Worm (Caenorhabditis elegans): Measurements from ENCODE around the gene des-2.
"Not testable (repeated sequence)": the region's sequence is repeated elsewhere in the genome, so short reads cannot be mapped to it uniquely, and the experiment has no call there.

des-2 gene

DNA sequence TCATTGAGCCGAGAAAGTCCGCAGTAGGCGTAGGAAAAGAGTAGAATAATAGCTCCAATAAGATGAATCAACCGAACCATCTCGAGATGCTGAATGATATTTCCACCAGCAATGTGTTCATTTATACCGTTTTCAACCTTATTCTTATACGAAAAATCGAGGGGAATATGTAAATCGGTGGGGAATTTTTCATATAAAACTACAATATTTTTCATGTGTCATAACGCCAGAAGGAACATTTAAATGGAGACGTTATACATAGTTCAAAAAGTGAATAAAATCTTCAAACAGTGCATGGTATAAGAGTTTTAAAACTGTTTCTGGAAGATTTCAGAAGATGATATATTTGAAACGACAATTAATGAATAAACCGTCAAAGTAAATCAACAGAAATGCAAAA lies 18.9 kb downstream of the des-2 start, which contains the start of gene nas-19:
Gene nas-19, minus strand, starts transcription at position 101 of the 400 bp plus-strand sequence.
- TF ChIP-seq C16A3.4 (tag; optimal IDR thresholded peaks at IDR 0.05): no peak
- TF ChIP-seq aha-1 (tag; optimal IDR thresholded peaks at IDR 0.05): no peak
- no peak for TF ChIP-seq fkh-4 (tag; optimal IDR thresholded peaks at IDR 0.05; ENCODE audit: borderline replicate concordance)
- no peak for TF ChIP-seq unc-30 (tag; optimal IDR thresholded peaks at IDR 0.05)
- no peak for TF ChIP-seq nhr-84 (tag; optimal IDR thresholded peaks at IDR 0.05)
- TF ChIP-seq ces-1 (GFP tag; optimal IDR thresholded peaks at IDR 0.05): no peak
- TF ChIP-seq lin-14 (GFP tag; optimal IDR thresholded peaks at IDR 0.05): no peak
- no peak for TF ChIP-seq nhr-90 (tag; optimal IDR thresholded peaks at IDR 0.05; ENCODE audit: poor library complexity)
- no peak for TF ChIP-seq ceh-88 (GFP tag; IDR thresholded peaks at IDR 0.05)
- no peak for TF ChIP-seq nhr-12 (tag; optimal IDR thresholded peaks at IDR 0.05)
- no peak for TF ChIP-seq F16B12.6 (tag; optimal IDR thresholded peaks at IDR 0.05)
- no peak for TF ChIP-seq xbp-1 (tag; optimal IDR thresholded peaks at IDR 0.05)
- no peak for TF ChIP-seq nhr-28 (tag; optimal IDR thresholded peaks at IDR 0.05)

- TF ChIP-seq lin-35 (GFP tag; optimal IDR thresholded peaks at IDR 0.05) (no peak), nhr-237 (tag; optimal IDR thresholded peaks at IDR 0.05) (no peak), nhr-20 (tag; optimal IDR thresholded peaks at IDR 0.05) (no peak), mef-2 (tag; optimal IDR thresholded peaks at IDR 0.05) (no peak), vab-15 (tag; optimal IDR thresholded peaks at IDR 0.05) (no peak), pqm-1 (tag; optimal IDR thresholded peaks at IDR 0.05) (no peak), ceh-8 (GFP tag; optimal IDR thresholded peaks at IDR 0.05) (no peak), lir-3 (tag; optimal IDR thresholded peaks at IDR 0.05; ENCODE audit: poor library complexity) (no peak), mab-9 (GFP tag; IDR thresholded peaks at IDR 0.05) (no peak), efl-1 (optimal IDR thresholded peaks at IDR 0.05) (no peak), efl-1 (GFP tag; optimal IDR thresholded peaks at IDR 0.05 in 1 of 2) (no peak)
Measured at ce11 chrV:11398616-11399015, 22.9 kb downstream of the des-2 start, which contains the start of gene nas-17. Gene nas-17, plus strand, starts transcription at chrV:11398916.

DNA sequence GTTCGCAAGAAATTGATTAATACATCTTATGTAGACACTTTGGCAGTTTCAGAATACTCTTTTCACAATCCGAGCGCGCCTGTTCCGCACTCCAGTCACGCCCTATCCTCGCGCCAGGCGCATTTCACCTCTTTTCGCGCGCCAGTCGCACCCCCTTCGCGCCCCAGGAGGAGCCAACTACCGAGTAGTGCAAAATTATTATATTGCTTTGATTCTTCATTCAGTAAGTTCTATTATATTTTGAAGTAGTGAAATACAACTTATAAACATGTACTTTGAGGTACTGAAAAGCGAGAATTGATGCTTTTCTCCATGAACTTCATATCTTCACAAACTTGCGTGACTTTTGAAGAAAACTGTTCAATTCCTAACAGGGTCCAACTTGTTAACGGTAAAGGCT lies 25.4 kb downstream of the des-2 start, which contains the start of gene nas-18:
Gene nas-18, plus strand, starts transcription at position 301 of the 400 bp plus-strand sequence.
- TF ChIP-seq nhr-28, mdl-1, ztf-4 (tag; optimal IDR thresholded peaks at IDR 0.05): not testable (repeated sequence)

ce11 chrV:11395024-11395423 lies 26.5 kb downstream of the des-2 start, which contains the start of gene K03B8.4:
Gene K03B8.4, minus strand, starts transcription at chrV:11395124.
- not testable (repeated sequence) for TF ChIP-seq vab-15 (tag; optimal IDR thresholded peaks at IDR 0.05); egl-13 (tag; optimal IDR thresholded peaks at IDR 0.05); ets-5 (GFP tag; IDR thresholded peaks at IDR 0.05)

ce11 chrV:11392020-11392419 lies 29.5 kb downstream of the des-2 start, which contains the start of gene nas-16:
Gene nas-16, plus strand, starts transcription at chrV:11392320.
- TF ChIP-seq hlh-4 (tag; optimal IDR thresholded peaks at IDR 0.05): no peak
- no peak for TF ChIP-seq irx-1 (tag; optimal IDR thresholded peaks at IDR 0.05)
- no peak for TF ChIP-seq F16B12.6 (tag; optimal IDR thresholded peaks at IDR 0.05)
- TF ChIP-seq fkh-8 (tag; optimal IDR thresholded peaks at IDR 0.05): no peak
- no peak for TF ChIP-seq hpl-2 (GFP tag; optimal IDR thresholded peaks at IDR 0.05)
- TF ChIP-seq aly-2 (tag; optimal IDR thresholded peaks at IDR 0.05): no peak
- no peak for TF ChIP-seq nhr-71 (tag; optimal IDR thresholded peaks at IDR 0.05)
- TF ChIP-seq C34B4.2 (tag; optimal IDR thresholded peaks at IDR 0.05): no peak
- TF ChIP-seq vab-15 (tag; optimal IDR thresholded peaks at IDR 0.05): no peak
- TF ChIP-seq elt-3 (tag; optimal IDR thresholded peaks at IDR 0.05): no peak
- TF ChIP-seq C04F5.9 (tag; optimal IDR thresholded peaks at IDR 0.05): no peak
